Worm (Caenorhabditis elegans): Measurements from ENCODE around the gene sdz-36.

DNA sequence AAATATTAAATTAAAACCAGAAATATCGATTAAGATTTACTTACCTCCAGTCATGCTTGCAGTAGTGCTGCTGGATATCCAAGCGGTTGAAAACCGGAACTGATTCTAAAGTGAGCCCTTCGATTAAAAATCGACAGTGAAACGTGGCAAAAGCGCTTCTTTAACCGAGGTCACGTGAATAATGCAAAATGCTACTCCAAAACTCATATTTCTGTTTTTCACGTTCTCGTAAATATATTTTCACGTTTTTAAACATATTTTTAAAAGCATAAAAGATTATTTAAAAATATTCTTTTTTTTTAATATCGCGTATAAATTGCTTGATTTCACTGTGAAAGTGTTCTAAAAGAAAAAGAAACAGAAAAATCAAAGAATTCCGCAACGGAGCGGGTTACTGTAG, 18.5 kb downstream of the sdz-36 start, which contains the start of gene ant-1.3:
- TF ChIP-seq unc-39 (tag; optimal IDR thresholded peaks at IDR 0.05): no peak
- no peak for TF ChIP-seq aly-2 (tag; optimal IDR thresholded peaks at IDR 0.05)
- TF ChIP-seq ZK546.5 (tag; optimal IDR thresholded peaks at IDR 0.05): no peak
- no peak for TF ChIP-seq skn-1 (tag; optimal IDR thresholded peaks at IDR 0.05)

Data from whole organism, L2 larva.